Worm (Caenorhabditis elegans): Measurements from ENCODE around the gene C09H10.9.
A peak's percentile ranks its signal among the peaks of the same experiment; 100 is the strongest.

C09H10.9 gene

DNA sequence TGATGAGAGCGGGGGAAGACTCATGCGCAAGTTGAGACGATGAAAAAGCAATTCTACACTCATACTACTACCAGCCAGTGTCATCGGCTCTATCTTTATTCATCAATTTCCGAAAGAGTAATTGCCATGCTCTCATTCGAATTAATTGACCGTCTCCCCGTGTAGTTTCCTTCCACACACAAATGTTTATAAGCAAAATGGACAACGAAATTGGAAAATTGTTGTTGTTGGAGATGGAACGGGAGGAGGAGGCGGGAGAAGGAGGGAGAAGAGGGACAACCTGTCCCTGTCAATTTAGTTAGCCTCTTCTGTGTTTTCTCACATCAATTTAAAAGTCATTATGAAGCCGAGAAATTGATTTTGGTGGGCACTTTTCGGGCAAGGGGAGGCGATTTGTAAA lies 31.7 kb upstream of the C09H10.9 start:
- TF ChIP-seq unc-55 (GFP tag; optimal IDR thresholded peaks at IDR 0.05): peak; percentile 0
- peak; percentile 54 for TF ChIP-seq unc-42 (tag; optimal IDR thresholded peaks at IDR 0.05)
- TF ChIP-seq ceh-14 (tag; optimal IDR thresholded peaks at IDR 0.05): peak; percentile 16
- TF ChIP-seq unc-86 (tag; optimal IDR thresholded peaks at IDR 0.05): no peak
- peak; percentile 2 for TF ChIP-seq ceh-31 (tag; optimal IDR thresholded peaks at IDR 0.05)

DNA sequence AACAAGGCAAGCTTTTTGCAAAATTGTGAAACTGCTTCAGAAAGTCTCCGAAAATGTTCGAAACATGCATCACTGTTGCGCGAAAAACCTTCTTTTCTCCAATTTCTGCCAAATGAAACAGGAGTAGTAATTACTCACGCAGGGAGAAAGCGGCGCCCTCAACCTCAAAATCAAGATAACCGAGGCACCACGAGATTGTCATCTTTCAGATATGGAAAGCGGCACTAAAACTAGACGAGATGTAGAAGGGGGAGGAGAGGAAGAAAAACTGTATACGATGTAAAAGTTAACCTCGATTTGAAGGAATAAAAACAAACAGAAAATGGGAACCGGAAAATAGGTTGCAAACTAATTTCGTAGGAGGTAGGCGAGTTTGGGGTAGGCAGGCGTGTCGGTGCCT lies 27.7 kb upstream of the C09H10.9 start:
- TF ChIP-seq rnt-1 (tag; optimal IDR thresholded peaks at IDR 0.05): peak; percentile 30
- no peak for TF ChIP-seq ceh-30 (tag; optimal IDR thresholded peaks at IDR 0.05)
- no peak for TF ChIP-seq elt-4 (tag; optimal IDR thresholded peaks at IDR 0.05)
- TF ChIP-seq unc-55 (GFP tag; optimal IDR thresholded peaks at IDR 0.05): no peak

DNA sequence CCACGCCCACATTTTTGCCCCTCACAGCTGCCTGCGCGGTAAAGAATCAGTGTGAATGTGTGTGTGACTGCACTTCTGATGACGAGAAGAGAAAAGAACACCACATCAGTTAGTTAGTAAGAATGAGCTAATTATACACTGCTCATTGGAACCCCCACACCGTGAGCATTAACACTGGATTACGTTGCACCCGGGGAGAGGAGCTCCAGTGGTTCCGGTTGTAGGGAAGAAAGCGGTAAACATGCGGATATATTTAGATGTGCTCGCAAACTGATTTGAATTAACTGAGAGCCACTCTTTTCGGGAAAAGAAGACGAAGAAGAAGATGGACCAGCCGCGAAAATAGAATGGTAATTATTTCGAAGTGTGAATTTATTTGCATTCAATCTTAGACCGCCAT lies 17.5 kb upstream of the C09H10.9 start:
- TF ChIP-seq unc-55 (GFP tag; optimal IDR thresholded peaks at IDR 0.05): no peak
- peak; percentile 77 for TF ChIP-seq unc-42 (tag; optimal IDR thresholded peaks at IDR 0.05)
- no peak for TF ChIP-seq nhr-11 (tag; optimal IDR thresholded peaks at IDR 0.05)
- TF ChIP-seq ceh-2 (tag; optimal IDR thresholded peaks at IDR 0.05): no peak
- TF ChIP-seq ceh-31 (tag; optimal IDR thresholded peaks at IDR 0.05): peak; percentile 18

DNA sequence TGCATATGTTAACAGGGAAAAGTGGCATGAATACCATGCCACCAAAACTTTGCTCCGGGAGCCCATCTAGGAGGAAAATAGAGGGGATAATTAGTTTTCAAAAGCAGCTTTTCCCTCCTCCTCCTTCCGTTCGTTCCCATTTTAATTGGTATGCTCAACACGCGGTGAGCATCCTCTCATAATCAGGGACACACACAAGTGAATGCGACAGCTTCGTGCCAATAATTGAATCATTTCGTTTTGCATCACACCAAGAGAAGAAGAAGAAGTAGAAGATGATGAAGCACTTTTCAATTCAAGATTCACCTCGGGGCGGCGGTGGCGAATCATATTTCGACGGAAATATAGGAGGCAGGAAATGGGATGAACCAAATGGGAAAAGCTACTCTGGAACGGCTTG lies 16.1 kb upstream of the C09H10.9 start:
- TF ChIP-seq ceh-31 (tag; optimal IDR thresholded peaks at IDR 0.05) (peak; percentile 5), eyg-1 (tag; optimal IDR thresholded peaks at IDR 0.05) (no peak), sox-2 (GFP tag; IDR thresholded peaks at IDR 0.05) (no peak), hlh-8 (tag; optimal IDR thresholded peaks at IDR 0.05) (no peak), odd-2 (tag; optimal IDR thresholded peaks at IDR 0.05) (no peak), unc-42 (tag; optimal IDR thresholded peaks at IDR 0.05) (peak; percentile 97), ceh-6 (GFP tag; optimal IDR thresholded peaks at IDR 0.05) (peak; percentile 0), elt-2 (tag; optimal IDR thresholded peaks at IDR 0.05) (no peak), pag-3 (tag; optimal IDR thresholded peaks at IDR 0.05; ENCODE audit: borderline replicate concordance) (no peak)

DNA sequence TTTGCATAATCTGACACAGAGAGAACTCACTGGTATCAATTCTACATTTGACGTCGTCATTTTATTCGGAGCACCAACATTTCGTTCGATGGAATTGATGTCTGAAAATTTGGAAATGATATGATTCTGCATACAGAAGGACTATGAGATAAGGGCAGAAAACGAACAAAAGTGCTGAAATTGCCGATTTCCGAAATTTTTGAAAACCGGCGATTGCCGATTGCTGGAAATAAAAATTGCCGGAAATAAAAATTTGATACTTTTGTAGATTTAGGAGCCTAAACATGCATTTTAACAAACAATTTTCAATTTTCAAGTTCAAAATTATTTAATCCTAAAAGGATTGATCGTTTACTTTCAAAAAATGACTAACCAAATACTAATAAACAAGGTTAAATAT lies 14.9 kb upstream of the C09H10.9 start, which contains the start of gene unc-53:
Gene unc-53 (minus strand): TSS at position 101 of the 400 bp plus-strand sequence.
- TF ChIP-seq pros-1 (tag; optimal IDR thresholded peaks at IDR 0.05) (no peak), pax-1 (tag; optimal IDR thresholded peaks at IDR 0.05) (no peak), zip-5 (tag; optimal IDR thresholded peaks at IDR 0.05) (no peak), unc-42 (tag; optimal IDR thresholded peaks at IDR 0.05) (no peak), mec-3 (tag; optimal IDR thresholded peaks at IDR 0.05; ENCODE audit: borderline replicate concordance) (no peak), F13H6.1 (tag; optimal IDR thresholded peaks at IDR 0.05) (no peak), unc-55 (GFP tag; optimal IDR thresholded peaks at IDR 0.05) (no peak)

DNA sequence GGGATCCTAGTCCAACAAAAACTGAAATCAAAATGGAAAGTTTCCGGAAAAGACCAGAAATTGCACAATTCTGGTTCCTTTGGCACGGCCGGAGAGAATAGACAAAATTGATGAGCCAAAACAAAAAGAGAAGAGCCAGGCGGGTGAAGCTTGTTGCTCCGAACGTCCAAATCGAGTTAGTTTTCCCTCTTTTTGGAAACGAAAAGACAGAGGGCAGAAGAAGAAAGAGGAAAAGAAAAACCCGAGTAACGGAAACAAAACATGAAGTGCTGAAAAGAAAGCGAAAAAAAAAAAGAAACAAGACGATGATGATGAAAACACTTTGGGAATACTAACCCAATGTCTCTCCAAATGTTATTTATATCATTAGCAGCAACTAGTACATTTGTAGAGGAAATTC lies 12.7 kb upstream of the C09H10.9 start:
- TF ChIP-seq pqm-1 (tag; optimal IDR thresholded peaks at IDR 0.05) (no peak), ceh-34 (tag; optimal IDR thresholded peaks at IDR 0.05) (no peak), ref-2 (tag; optimal IDR thresholded peaks at IDR 0.05) (no peak), ceh-31 (tag; optimal IDR thresholded peaks at IDR 0.05) (no peak), unc-42 (tag; optimal IDR thresholded peaks at IDR 0.05) (peak; percentile 91), ttx-3 (tag; optimal IDR thresholded peaks at IDR 0.05) (no peak), pros-1 (tag; optimal IDR thresholded peaks at IDR 0.05) (no peak), rnt-1 (tag; optimal IDR thresholded peaks at IDR 0.05) (no peak), pha-4 (tag; optimal IDR thresholded peaks at IDR 0.05) (no peak), lin-11 (tag; optimal IDR thresholded peaks at IDR 0.05) (no peak), fkh-10 (GFP tag; optimal IDR thresholded peaks at IDR 0.05) (peak; percentile 37), hlh-30 (tag; optimal IDR thresholded peaks at IDR 0.05; ENCODE audit: insufficient read depth) (no peak), ceh-9 (tag; optimal IDR thresholded peaks at IDR 0.05) (no peak), F13H6.1 (tag; optimal IDR thresholded peaks at IDR 0.05) (no peak), hlh-15 (tag; optimal IDR thresholded peaks at IDR 0.05) (no peak)

Measured in whole organism, late embryonic.